Worm (Caenorhabditis elegans): ENCODE results near the gene F33G12.6.
A peak's percentile ranks its signal among the peaks of the same experiment; 100 is the strongest.

The F33G12.6 gene

ce11 chrII:5018578-5018977 is 31.1 kb upstream of the F33G12.6 start:
- TF ChIP-seq nhr-43 (tag; optimal IDR thresholded peaks at IDR 0.05; ENCODE audit: poor library complexity, severe bottlenecking) (no peak), unc-39 (tag; optimal IDR thresholded peaks at IDR 0.05) (no peak), lin-15B (tag; optimal IDR thresholded peaks at IDR 0.05) (no peak), nhr-11 (tag; optimal IDR thresholded peaks at IDR 0.05) (no peak), ceh-9 (tag; optimal IDR thresholded peaks at IDR 0.05) (no peak), egl-5 (tag; optimal IDR thresholded peaks at IDR 0.05) (no peak), elt-1 (tag; optimal IDR thresholded peaks at IDR 0.05) (no peak), nhr-76 (tag; optimal IDR thresholded peaks at IDR 0.05) (no peak), sea-2 (GFP tag; optimal IDR thresholded peaks at IDR 0.05) (no peak), aly-2 (tag; optimal IDR thresholded peaks at IDR 0.05) (no peak), fos-1 (tag; optimal IDR thresholded peaks at IDR 0.05) (no peak), mml-1 (tag; optimal IDR thresholded peaks at IDR 0.05) (no peak), mdl-1 (tag; optimal IDR thresholded peaks at IDR 0.05) (no peak), nhr-67 (tag; optimal IDR thresholded peaks at IDR 0.05) (no peak), fkh-2 (tag; optimal IDR thresholded peaks at IDR 0.05) (no peak), ceh-82 (tag; optimal IDR thresholded peaks at IDR 0.05) (no peak), nhr-237 (tag; optimal IDR thresholded peaks at IDR 0.05) (no peak), nhr-25 (tag; optimal IDR thresholded peaks at IDR 0.05) (no peak), lin-39 (tag; optimal IDR thresholded peaks at IDR 0.05) (no peak), skn-1 (tag; optimal IDR thresholded peaks at IDR 0.05) (no peak)

- TF ChIP-seq nfya-1 (tag; optimal IDR thresholded peaks at IDR 0.05; ENCODE audit: insufficient read depth), result peak; percentile 7
- TF ChIP-seq pha-4 (tag; optimal IDR thresholded peaks at IDR 0.05), result peak; percentile 28
- TF ChIP-seq nhr-23 (tag; optimal IDR thresholded peaks at IDR 0.05), result peak; percentile 15
- peak; percentile 54 for TF ChIP-seq jun-1 (tag; optimal IDR thresholded peaks at IDR 0.05)
- no peak for TF ChIP-seq lin-15B (tag; optimal IDR thresholded peaks at IDR 0.05)
- TF ChIP-seq elt-2 (tag; optimal IDR thresholded peaks at IDR 0.05), result peak; percentile 100
- TF ChIP-seq nhr-25 (tag; optimal IDR thresholded peaks at IDR 0.05), result peak; percentile 67
- TF ChIP-seq egl-27 (tag; optimal IDR thresholded peaks at IDR 0.05), result no peak
- peak; percentile 32 for TF ChIP-seq ceh-28 (tag; optimal IDR thresholded peaks at IDR 0.05)
- peak; percentile 45 for TF ChIP-seq pqm-1 (tag; optimal IDR thresholded peaks at IDR 0.05)
- TF ChIP-seq nhr-43 (tag; optimal IDR thresholded peaks at IDR 0.05; ENCODE audit: poor library complexity, severe bottlenecking), result peak; percentile 59
- no peak for TF ChIP-seq zag-1 (tag; optimal IDR thresholded peaks at IDR 0.05)
- no peak for TF ChIP-seq skn-1 (tag; optimal IDR thresholded peaks at IDR 0.05)
- TF ChIP-seq unc-39 (tag; optimal IDR thresholded peaks at IDR 0.05), result no peak
Measured at ce11 chrII:5019389-5020108, 30.2 kb upstream of the F33G12.6 start.

ce11 chrII:5020513-5021081 is 29.1 kb upstream of the F33G12.6 start:
- TF ChIP-seq nhr-76 (tag; optimal IDR thresholded peaks at IDR 0.05) (no peak), elt-2 (tag; optimal IDR thresholded peaks at IDR 0.05) (peak; percentile 88), pha-4 (tag; optimal IDR thresholded peaks at IDR 0.05) (peak; percentile 33)

- peak; percentile 75 for TF ChIP-seq nhr-25 (tag; optimal IDR thresholded peaks at IDR 0.05)
- TF ChIP-seq ceh-16 (tag; optimal IDR thresholded peaks at IDR 0.05), result no peak
- peak in 1 of 3 experiments; percentile 3 for TF ChIP-seq elt-3 (tag; optimal IDR thresholded peaks at IDR 0.05)
Measured at ce11 chrII:5021518-5021917, 28.2 kb upstream of the F33G12.6 start.

- peak; percentile 98 for TF ChIP-seq elt-2 (tag; optimal IDR thresholded peaks at IDR 0.05)
- TF ChIP-seq pha-4 (tag; optimal IDR thresholded peaks at IDR 0.05), result peak; percentile 11
- no peak for TF ChIP-seq egl-27 (tag; optimal IDR thresholded peaks at IDR 0.05)
- TF ChIP-seq pqm-1 (tag; optimal IDR thresholded peaks at IDR 0.05), result peak; percentile 60
Measured at ce11 chrII:5022381-5022855, 27.3 kb upstream of the F33G12.6 start, which contains the start of the genes nsy-1 and F59A6.13. TSS of gene nsy-1 (plus strand) at chrII:5022757. TSS of gene F59A6.13 (plus strand) at chrII:5022805.

All from whole organism, L3 larva.